Fruit fly (Drosophila melanogaster): ENCODE results near the gene Rpp14a.

Rpp14a gene

dm6 chr3R:30071827-30072226 lies 15.2 kb downstream of the Rpp14a start (continued):
- TF ChIP-seq Hr39 (GFP tag; optimal IDR thresholded peaks at IDR 0.05) (peak; percentile 48), CG6276 (GFP tag; optimal IDR thresholded peaks at IDR 0.05) (peak; percentile 35), CG6854 (GFP tag; optimal IDR thresholded peaks at IDR 0.05) (no peak), fd59A (GFP tag; optimal IDR thresholded peaks at IDR 0.05) (no peak), Lpt (GFP tag; optimal IDR thresholded peaks at IDR 0.05) (no peak), Eip93F (GFP tag; optimal IDR thresholded peaks at IDR 0.05) (no peak), Smox (GFP tag; optimal IDR thresholded peaks at IDR 0.05) (no peak), Eip75B (GFP tag; optimal IDR thresholded peaks at IDR 0.05) (peak; percentile 34), CG6163 (GFP tag; IDR thresholded peaks at IDR 0.05) (peak; percentile 82), CG8632 (GFP tag; optimal IDR thresholded peaks at IDR 0.05) (peak; percentile 7), topi (GFP tag; optimal IDR thresholded peaks at IDR 0.05) (peak; percentile 64), CG9139 (GFP tag; optimal IDR thresholded peaks at IDR 0.05) (no peak), CG31627 (GFP tag; optimal IDR thresholded peaks at IDR 0.05) (peak; percentile 44), CG10631 (GFP tag; optimal IDR thresholded peaks at IDR 0.05) (no peak), CG3919 (GFP tag; optimal IDR thresholded peaks at IDR 0.05) (peak; percentile 43), spab (GFP tag; optimal IDR thresholded peaks at IDR 0.05) (no peak), Ets96B (tag; optimal IDR thresholded peaks at IDR 0.05) (no peak), dac (GFP tag; optimal IDR thresholded peaks at IDR 0.05) (no peak), CG32006 (GFP tag; optimal IDR thresholded peaks at IDR 0.05) (peak; percentile 32), dsx (GFP tag; optimal IDR thresholded peaks at IDR 0.05; ENCODE audit: poor library complexity, severe bottlenecking) (no peak)

dm6 chr3R:30076088-30076487 lies 19.4 kb downstream of the Rpp14a start:
- TF ChIP-seq CG3919 (GFP tag; optimal IDR thresholded peaks at IDR 0.05) (peak; percentile 68), fd59A (GFP tag; optimal IDR thresholded peaks at IDR 0.05) (peak; percentile 46), ss (GFP tag; optimal IDR thresholded peaks at IDR 0.05) (peak; percentile 24 to 52), CG7368 (GFP tag; optimal IDR thresholded peaks at IDR 0.05) (peak; percentile 3), Eip78C (GFP tag) (peak; percentile 89), esn (GFP tag; optimal IDR thresholded peaks at IDR 0.05) (peak; percentile 69), CG1621 (tag; optimal IDR thresholded peaks at IDR 0.05) (peak; percentile 65), Hr39 (GFP tag; optimal IDR thresholded peaks at IDR 0.05) (peak; percentile 70), CG6792 (GFP tag; optimal IDR thresholded peaks at IDR 0.05) (peak; percentile 74), cyc (GFP tag; optimal IDR thresholded peaks at IDR 0.05) (peak; percentile 65), Ets96B (tag; optimal IDR thresholded peaks at IDR 0.05) (peak; percentile 37), Ets21C (GFP tag; optimal IDR thresholded peaks at IDR 0.05) (peak; percentile 44), CG10669 (GFP tag; optimal IDR thresholded peaks at IDR 0.05) (peak; percentile 49), CG3032 (tag; optimal IDR thresholded peaks at IDR 0.05) (peak; percentile 48), Hr38 (GFP tag; optimal IDR thresholded peaks at IDR 0.05) (no peak), topi (GFP tag; optimal IDR thresholded peaks at IDR 0.05) (peak; percentile 53), dac (GFP tag; optimal IDR thresholded peaks at IDR 0.05) (peak; percentile 56), fkh (GFP tag; optimal IDR thresholded peaks at IDR 0.05) (no peak), CG6276 (GFP tag; optimal IDR thresholded peaks at IDR 0.05) (peak; percentile 46), Met (GFP tag; optimal IDR thresholded peaks at IDR 0.05) (peak; percentile 61), eg (GFP tag; IDR thresholded peaks at IDR 0.05) (peak; percentile 63; the same call in 2 of the 3 replicates), Eip93F (GFP tag; optimal IDR thresholded peaks at IDR 0.05) (no peak), lz (GFP tag; optimal IDR thresholded peaks at IDR 0.05) (peak; percentile 72), CG16779 (tag; optimal IDR thresholded peaks at IDR 0.05) (no peak), achi (GFP tag; optimal IDR thresholded peaks at IDR 0.05) (peak; percentile 51), CG34406 (GFP tag; optimal IDR thresholded peaks at IDR 0.05) (peak; percentile 48), CG4318 (GFP tag; optimal IDR thresholded peaks at IDR 0.05) (peak; percentile 58), CG11762 (GFP tag; optimal IDR thresholded peaks at IDR 0.05; ENCODE audit: insufficient read depth) (peak; percentile 36), CG11294 (GFP tag; IDR thresholded peaks at IDR 0.05) (peak; percentile 24; the same call in 1 of the 2 replicates), CG9139 (GFP tag; optimal IDR thresholded peaks at IDR 0.05) (no peak), CG6163 (GFP tag; IDR thresholded peaks at IDR 0.05) (peak; percentile 76), spab (GFP tag; optimal IDR thresholded peaks at IDR 0.05) (peak; percentile 36), Sox14 (GFP tag; optimal IDR thresholded peaks at IDR 0.05) (peak; percentile 64), CG11902 (GFP tag; optimal IDR thresholded peaks at IDR 0.05) (peak; percentile 17), CG8319 (GFP tag; optimal IDR thresholded peaks at IDR 0.05) (peak; percentile 31), CG6808 (GFP tag; optimal IDR thresholded peaks at IDR 0.05) (peak; percentile 35), CG15336 (GFP tag; IDR thresholded peaks at IDR 0.05) (peak; percentile 74), CG10631 (GFP tag; optimal IDR thresholded peaks at IDR 0.05) (peak; percentile 71), CG8632 (GFP tag; optimal IDR thresholded peaks at IDR 0.05) (peak; percentile 62), svp (GFP tag) (peak; percentile 75), CG31627 (GFP tag; optimal IDR thresholded peaks at IDR 0.05) (peak; percentile 68), net (GFP tag; optimal IDR thresholded peaks at IDR 0.05) (peak; percentile 63), CG32006 (GFP tag; optimal IDR thresholded peaks at IDR 0.05) (peak; percentile 80)
